Worm (Caenorhabditis elegans) whole organism, L4 larva: ENCODE data around the gene smf-3.
"Not testable (repeated sequence)": the region's sequence is repeated elsewhere in the genome, so short reads cannot be mapped to it uniquely, and the experiment has no call there.

Experiments
- D1046.2 ChIP-seq: fragments of 200-800 bp; sonication (Bioruptor generic); IDR thresholded peaks from 2 replicates; pipeline ENCODE4 v1.3.6; 2022; ENCODE audit warnings: missing genetic modification characterization, missing compliant biosample characterization
- F37D6.2 ChIP-seq: sonication (generic microtip); optimal IDR thresholded peaks from 2 replicates; lab custom pipeline; 2016; ENCODE audit warnings: mild to moderate bottlenecking, missing genetic modification characterization, missing compliant biosample characterization
- F44E2.7 ChIP-seq: fragments of 200-800 bp; sonication (Bioruptor generic); IDR thresholded peaks from 2 replicates; pipeline ENCODE4 v2.1.2; 2022; ENCODE audit warnings: missing genetic modification characterization, missing compliant biosample characterization
- T20F7.1 ChIP-seq: fragments of 200-800 bp; sonication (Bioruptor generic); optimal IDR thresholded peaks from 2 replicates; lab custom pipeline; 2018; ENCODE audit warnings: mild to moderate bottlenecking, missing genetic modification characterization, missing compliant biosample characterization
- Y48G9A.11 ChIP-seq: fragments of 200-800 bp; sonication (Bioruptor generic); IDR thresholded peaks from 2 replicates; pipeline ENCODE4 v1.3.6; 2022; ENCODE audit warnings: missing genetic modification reagents, missing genetic modification characterization, missing compliant biosample characterization
- ZK337.2 ChIP-seq: fragments of 200-800 bp; sonication (Bioruptor generic); IDR thresholded peaks from 2 replicates; pipeline ENCODE4 v1.3.6; 2022; ENCODE audit warnings: missing genetic modification reagents, missing genetic modification characterization, missing compliant biosample characterization
- aha-1 ChIP-seq: fragments of 150-350 bp; peaks from one replicate; lab custom pipeline; 2014; ENCODE audit warnings: missing biosample characterization, missing genetic modification characterization
- aly-2 ChIP-seq: sonication (generic microtip); optimal IDR thresholded peaks from 2 replicates; lab custom pipeline; 2018; ENCODE audit warnings: missing biosample characterization, missing genetic modification characterization
- ceh-28 ChIP-seq: fragments of 150-350 bp; optimal IDR thresholded peaks from 2 replicates; lab custom pipeline; 2014; ENCODE audit warnings: missing biosample characterization, missing genetic modification reagents, missing genetic modification characterization
- ceh-82 ChIP-seq: sonication (generic microtip); optimal IDR thresholded peaks from 2 replicates; lab custom pipeline; 2017; ENCODE audit warnings: missing biosample characterization, missing genetic modification characterization
- daf-16 ChIP-seq, 3 experiments: sonication (generic microtip); optimal IDR thresholded peaks; 2 replicates each; lab custom pipeline; 2016 to 2017; ENCODE audit warnings: missing genetic modification characterization in 3 of 3, missing genetic modification reagents in 3 of 3, mild to moderate bottlenecking in 2 of 3, missing compliant biosample characterization in 2 of 3, missing biosample characterization in 1 of 3, moderate library complexity in 1 of 3
- daf-19 ChIP-seq: fragments of 200-800 bp; sonication (Bioruptor generic); conservative IDR thresholded peaks from 2 replicates; pipeline ENCODE4 v1.3.6; 2022; ENCODE audit warnings: missing genetic modification characterization, missing compliant biosample characterization
- daf-8 ChIP-seq: fragments of 200-800 bp; sonication (Bioruptor generic); IDR thresholded peaks from 2 replicates; pipeline ENCODE4 v1.3.6; 2022; ENCODE audit warnings: missing genetic modification characterization, missing compliant biosample characterization
- dmd-6 ChIP-seq: fragments of 200-800 bp; sonication (Bioruptor generic); IDR thresholded peaks from 2 replicates; pipeline ENCODE4 v1.3.6; 2022; ENCODE audit warnings: missing genetic modification reagents, missing genetic modification characterization, missing compliant biosample characterization
- dmd-8 ChIP-seq: fragments of 200-800 bp; sonication (Bioruptor generic); IDR thresholded peaks from 2 replicates; pipeline ENCODE4 v1.3.6; 2022; ENCODE audit warnings: missing genetic modification characterization, missing compliant biosample characterization
- dpl-1 ChIP-seq: fragments of 150-350 bp; optimal IDR thresholded peaks from 2 replicates; lab custom pipeline; 2014; ENCODE audit warnings: missing biosample characterization, missing genetic modification reagents, missing genetic modification characterization
- jun-1 ChIP-seq: fragments of 150-350 bp; optimal IDR thresholded peaks from 2 replicates; lab custom pipeline; 2014; ENCODE audit warnings: missing biosample characterization, missing genetic modification reagents, missing genetic modification characterization
- lin-1 ChIP-seq: fragments of 200-800 bp; sonication (Bioruptor generic); IDR thresholded peaks from 2 replicates; pipeline ENCODE4 v1.3.6; 2022; ENCODE audit warnings: missing genetic modification reagents, missing genetic modification characterization, missing compliant biosample characterization
- lin-13 ChIP-seq: fragments of 150-350 bp; optimal IDR thresholded peaks from 2 replicates; lab custom pipeline; 2014; ENCODE audit warnings: missing biosample characterization, missing genetic modification reagents, missing genetic modification characterization
- lin-38 ChIP-seq: fragments of 200-800 bp; sonication (Bioruptor generic); IDR thresholded peaks from 2 replicates; pipeline ENCODE4 v1.3.6; 2022; ENCODE audit warnings: missing genetic modification reagents, missing genetic modification characterization, missing compliant biosample characterization
- lsy-2 ChIP-seq, 2 experiments: fragments of 150-350 bp in 1 of 2; sonication (generic microtip) in 1 of 2; optimal IDR thresholded peaks; 2 replicates each; lab custom pipeline; 2014 to 2017; ENCODE audit warnings: missing biosample characterization in 2 of 2, missing genetic modification characterization in 2 of 2
- mes-2 ChIP-seq: sonication (generic microtip); optimal IDR thresholded peaks from 2 replicates; lab custom pipeline; 2016; ENCODE audit warnings: missing genotype, mild to moderate bottlenecking, missing genetic modification characterization, missing compliant biosample characterization; ENCODE audit not compliant: poor library complexity, severe bottlenecking
- nhr-102 ChIP-seq: sonication (generic microtip); optimal IDR thresholded peaks from 2 replicates; lab custom pipeline; 2016; ENCODE audit warnings: mild to moderate bottlenecking, missing genetic modification characterization, moderate library complexity, missing compliant biosample characterization
- nhr-237 ChIP-seq: sonication (generic microtip); optimal IDR thresholded peaks from 2 replicates; lab custom pipeline; 2017; ENCODE audit warnings: missing biosample characterization, missing genetic modification characterization
- nhr-28 ChIP-seq: fragments of 150-350 bp; optimal IDR thresholded peaks from 2 replicates; lab custom pipeline; 2014; ENCODE audit warnings: missing biosample characterization, missing genetic modification characterization
- nhr-6 ChIP-seq: fragments of 150-350 bp; optimal IDR thresholded peaks from 2 replicates; lab custom pipeline; 2014; ENCODE audit warnings: missing biosample characterization, missing genetic modification characterization
- rbr-2 ChIP-seq: sonication (generic microtip); optimal IDR thresholded peaks from 2 replicates; lab custom pipeline; 2016; ENCODE audit warnings: missing genotype, missing genetic modification characterization, missing compliant biosample characterization
- skn-1 ChIP-seq: fragments of 150-350 bp; optimal IDR thresholded peaks from 2 replicates; lab custom pipeline; 2014; ENCODE audit warnings: missing biosample characterization, missing genetic modification characterization
- zfp-3 ChIP-seq: fragments of 200-800 bp; sonication (Bioruptor generic); conservative IDR thresholded peaks from 2 replicates; pipeline ENCODE4 v1.3.6; 2022; ENCODE audit warnings: missing genetic modification reagents, missing genetic modification characterization, missing compliant biosample characterization
- ztf-7 ChIP-seq: fragments of 150-350 bp; optimal IDR thresholded peaks from 2 replicates; lab custom pipeline; 2014; ENCODE audit warnings: missing biosample characterization, missing genetic modification characterization

smf-3 gene

DNA sequence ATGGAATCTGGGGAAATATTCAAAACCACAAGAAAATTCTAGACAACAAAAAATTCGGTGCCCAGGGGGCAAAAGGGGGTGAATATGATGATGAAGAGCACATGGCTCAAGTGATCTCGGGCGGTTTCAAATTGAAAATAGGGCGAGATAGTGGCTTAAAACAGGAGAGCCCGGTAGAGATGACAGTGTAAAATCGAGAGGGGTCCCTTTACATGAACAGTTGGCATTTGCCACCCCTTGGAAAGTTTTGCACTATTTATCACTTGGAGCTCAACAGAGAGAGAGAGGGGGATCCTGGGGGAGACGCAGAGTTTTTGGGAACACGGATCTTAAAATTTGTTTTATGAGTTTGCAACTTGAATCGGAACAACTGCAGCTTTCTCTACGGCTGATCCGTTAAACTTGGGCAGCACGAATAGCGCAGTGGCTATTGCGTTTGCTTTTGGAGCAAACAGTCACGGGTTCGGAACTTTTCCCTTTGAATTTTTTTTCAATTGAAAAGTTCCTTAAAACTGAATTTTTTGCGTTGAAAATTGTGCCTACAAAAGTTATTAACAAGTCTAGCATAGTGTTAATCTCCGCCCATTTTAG, 46.8 kb downstream of the smf-3 start (continued):
- no peak for TF ChIP-seq lin-13
- TF ChIP-seq ceh-82, result no peak
- no peak for TF ChIP-seq daf-8
- TF ChIP-seq rbr-2, result no peak
- TF ChIP-seq lin-1 (GFP tag; lab: Robert Waterston, UW), result no peak

- TF ChIP-seq mes-2 (tag; lab: Kevin White, UChicago), result peak; percentile 34
- TF ChIP-seq lsy-2 (tag; optimal IDR thresholded peaks at IDR 0.05; lab: Kevin White, UChicago), result peak in 1 of 2 experiments; percentile 28
- TF ChIP-seq lin-38 (GFP tag; lab: Robert Waterston, UW), result peak; percentile 88
- TF ChIP-seq F44E2.7 (GFP tag; lab: Robert Waterston, UW), result no peak
Observed at ce11 chrIV:2666127-2666526, 47.5 kb downstream of the smf-3 start.

ce11 chrIV:2666586-2667100, 48.0 kb downstream of the smf-3 start, which contains the start of gene Y69A2AR.1:
Gene Y69A2AR.1 (plus strand): TSS chrIV:2667050.
- TF ChIP-seq D1046.2 (no peak), dmd-8 (GFP tag; lab: Robert Waterston, UW) (no peak), nhr-28 (tag; lab: Kevin White, UChicago) (no peak), dpl-1 (peak; percentile 19), dmd-6 (GFP tag; lab: Robert Waterston, UW) (no peak), lsy-2 (tag; optimal IDR thresholded peaks at IDR 0.05; lab: Kevin White, UChicago) (peak in 1 of 2 experiments; percentile 96), mes-2 (tag; lab: Kevin White, UChicago) (peak; percentile 47), lin-38 (GFP tag; lab: Robert Waterston, UW) (0 out of 2 replicates have a peak, but pooled peaks have one; percentile 3)
- TF ChIP-seq, all 104 proteins: peak for 4

ce11 chrIV:2668152-2668551, 49.5 kb downstream of the smf-3 start:
- TF ChIP-seq Y48G9A.11 (GFP tag; lab: Robert Waterston, UW), result peak; percentile 98
- TF ChIP-seq, all 104 proteins: peak for 1; not testable (repeated sequence) for 103

- TF ChIP-seq T20F7.1 (GFP tag; lab: Kevin White, UChicago), result peak; percentile 90
- TF ChIP-seq nhr-237, result no peak
- no peak for TF ChIP-seq ZK337.2 (GFP tag; lab: Robert Waterston, UW)
- TF ChIP-seq skn-1, result no peak
- TF ChIP-seq ceh-28 (tag; lab: Kevin White, UChicago), result no peak
- no peak for TF ChIP-seq zfp-3
- peak; percentile 97 for TF ChIP-seq Y48G9A.11 (GFP tag; lab: Robert Waterston, UW)
- no peak for TF ChIP-seq aha-1 (tag; lab: Kevin White, UChicago)
- peak; percentile 80 for TF ChIP-seq dpl-1
- TF ChIP-seq nhr-102 (tag; lab: Kevin White, UChicago), result no peak
- peak; percentile 21 for TF ChIP-seq lin-38 (GFP tag; lab: Robert Waterston, UW)
- no peak for TF ChIP-seq ztf-7 (tag; lab: Kevin White, UChicago)
- peak; percentile 50 for TF ChIP-seq mes-2 (tag; lab: Kevin White, UChicago)
- TF ChIP-seq aly-2 (tag; lab: Kevin White, UChicago), result no peak
- TF ChIP-seq lsy-2 (tag; optimal IDR thresholded peaks at IDR 0.05; lab: Kevin White, UChicago), result peak in 1 of 2 experiments; percentile 34
- TF ChIP-seq nhr-6 (tag; lab: Kevin White, UChicago), result no peak
- TF ChIP-seq daf-19 (GFP tag; lab: Robert Waterston, UW), result no peak
Observed at ce11 chrIV:2670664-2671063, 52.0 kb downstream of the smf-3 start.

DNA sequence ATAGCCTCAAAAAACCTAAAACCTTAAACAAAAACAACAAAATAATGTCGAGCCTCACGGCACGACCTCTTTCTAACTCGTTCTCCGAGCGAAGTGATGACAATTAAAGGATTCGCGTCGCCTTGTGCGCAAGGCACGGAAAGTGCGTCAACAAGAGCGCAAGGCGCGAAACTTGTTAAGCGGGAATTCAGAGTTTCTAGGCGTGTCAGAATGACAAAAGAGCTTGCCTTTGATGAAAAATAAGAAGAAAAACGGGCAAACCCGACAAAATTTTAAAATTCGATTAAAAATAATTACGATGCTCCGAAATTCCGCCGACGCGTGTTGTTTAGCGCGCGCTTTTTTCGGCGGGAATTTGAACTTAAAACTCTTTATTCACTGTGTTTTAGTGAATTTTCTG, 52.7 kb downstream of the smf-3 start:
- peak; percentile 93 for TF ChIP-seq Y48G9A.11 (GFP tag; lab: Robert Waterston, UW)
- peak; percentile 44 for TF ChIP-seq lin-38 (GFP tag; lab: Robert Waterston, UW)
- TF ChIP-seq, all 104 proteins: peak for 2; not testable (repeated sequence) for 102

DNA sequence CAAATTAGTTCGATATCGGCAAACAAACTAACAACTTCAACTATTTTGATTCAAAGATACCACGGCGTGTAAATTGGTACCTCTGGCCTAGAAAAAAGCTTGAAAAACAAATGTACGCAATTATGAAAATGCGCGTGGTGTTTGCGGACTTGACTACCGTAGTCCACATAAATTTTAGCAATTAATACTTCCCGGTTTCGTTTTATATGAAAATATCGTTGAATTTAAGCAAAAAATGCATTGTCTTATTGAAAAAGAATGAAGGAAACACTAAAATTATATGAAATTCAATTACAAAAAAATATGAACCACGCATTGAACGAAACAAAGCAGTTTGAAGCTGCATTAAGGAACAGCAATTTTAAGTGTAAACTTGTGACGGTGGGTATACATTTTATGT, 56.2 kb downstream of the smf-3 start, which contains the start of gene gpx-4:
gpx-4 (minus strand) TSS at position 101 of the 400 bp plus-strand sequence.
- not testable (repeated sequence) for TF ChIP-seq jun-1 (tag; lab: Kevin White, UChicago); F37D6.2; daf-16 (GFP tag; optimal IDR thresholded peaks at IDR 0.05; lab: Kevin White, UChicago); daf-16 (tag; optimal IDR thresholded peaks at IDR 0.05; lab: Kevin White, UChicago)
